Fruit fly (Drosophila melanogaster) whole organism, embryonic: ENCODE measurements around the gene CAHbeta.

Experiments
- Adf1 ChIP-seq: fragments of 200-800 bp; sonication (Bioruptor generic); IDR thresholded peaks from 2 replicates; pipeline ENCODE4 v1.3.6; 2022; ENCODE audit warnings: missing biosample characterization, missing genetic modification characterization
- Atf-2 ChIP-seq: fragments of 200-800 bp; sonication (Bioruptor generic); optimal IDR thresholded peaks from 2 replicates; lab custom pipeline; 2016; ENCODE audit warnings: missing biosample characterization, missing genetic modification characterization
- Atf3 ChIP-seq: fragments of 200-800 bp; sonication (Bioruptor generic); optimal IDR thresholded peaks from 3 replicates; lab custom pipeline; 2016; ENCODE audit warnings: missing biosample characterization, missing genetic modification characterization
- C15 ChIP-seq: fragments of 200-800 bp; sonication (Bioruptor generic); IDR thresholded peaks from 3 replicates; pipeline ENCODE4 v1.3.6; 2022; ENCODE audit warnings: missing biosample characterization, missing genetic modification characterization
- CG10274 ChIP-seq: fragments of 200-800 bp; sonication (Bioruptor generic); optimal IDR thresholded peaks from 3 replicates; lab custom pipeline; 2017; ENCODE audit warnings: missing biosample characterization, mild to moderate bottlenecking, missing genetic modification characterization
- CG11085 ChIP-seq: fragments of 200-800 bp; sonication (Bioruptor generic); IDR thresholded peaks from 2 replicates; pipeline ENCODE4 v1.3.6; 2022; ENCODE audit warnings: missing biosample characterization, missing genetic modification characterization
- CG11504 ChIP-seq: fragments of 200-800 bp; sonication (Bioruptor generic); optimal IDR thresholded peaks from 3 replicates; lab custom pipeline; 2019; ENCODE audit warnings: missing biosample characterization, mild to moderate bottlenecking, missing genetic modification characterization, moderate library complexity
- CG11695 ChIP-seq: fragments of 200-800 bp; sonication (Bioruptor generic); IDR thresholded peaks from 3 replicates; pipeline ENCODE4 v1.3.6; 2022; ENCODE audit warnings: missing biosample characterization, missing genetic modification characterization
- CG12391 ChIP-seq: fragments of 200-800 bp; sonication (Bioruptor generic); optimal IDR thresholded peaks from 3 replicates; lab custom pipeline; 2018; ENCODE audit warnings: missing biosample characterization, mild to moderate bottlenecking, missing genetic modification characterization, moderate library complexity
- CG12659 ChIP-seq: fragments of 200-800 bp; sonication (Bioruptor generic); optimal IDR thresholded peaks from 3 replicates; lab custom pipeline; 2017; ENCODE audit warnings: mild to moderate bottlenecking, missing biosample characterization, missing genetic modification reagents, missing genetic modification characterization
- CG14710 ChIP-seq: fragments of 200-800 bp; sonication (Bioruptor generic); optimal IDR thresholded peaks from 3 replicates; lab custom pipeline; 2019; ENCODE audit warnings: missing biosample characterization, mild to moderate bottlenecking, missing genetic modification characterization, moderate library complexity
- CG1602 ChIP-seq: fragments of 200-800 bp; sonication (Bioruptor generic); optimal IDR thresholded peaks from 3 replicates; lab custom pipeline; 2016; ENCODE audit warnings: missing biosample characterization, missing genetic modification characterization
- CG17385 ChIP-seq: fragments of 200-800 bp; sonication (Bioruptor generic); optimal IDR thresholded peaks from 3 replicates; lab custom pipeline; 2018; ENCODE audit warnings: missing biosample characterization, mild to moderate bottlenecking, missing genetic modification characterization
- CG18262 ChIP-seq: fragments of 200-800 bp; optimal IDR thresholded peaks from 3 replicates; lab custom pipeline; 2019; ENCODE audit warnings: missing biosample characterization, mild to moderate bottlenecking, missing genetic modification characterization, moderate library complexity
- CG3163 ChIP-seq: fragments of 200-800 bp; sonication (Bioruptor generic); optimal IDR thresholded peaks from 3 replicates; lab custom pipeline; 2016; ENCODE audit warnings: missing biosample characterization, missing genetic modification characterization
- CG33557 ChIP-seq: fragments of 200-800 bp; sonication (Bioruptor generic); optimal IDR thresholded peaks from 2 replicates; lab custom pipeline; 2019; ENCODE audit warnings: missing biosample characterization, mild to moderate bottlenecking, missing genetic modification characterization, moderate library complexity
- CG34376 ChIP-seq: fragments of 200-800 bp; sonication (Bioruptor generic); optimal IDR thresholded peaks from 2 replicates; lab custom pipeline; 2018; ENCODE audit warnings: missing biosample characterization, mild to moderate bottlenecking, missing genetic modification characterization
- CG4360 ChIP-seq: fragments of 200-800 bp; sonication (Bioruptor generic); IDR thresholded peaks from 2 replicates; pipeline ENCODE4 v1.3.6; 2022; ENCODE audit warnings: missing biosample characterization, missing genetic modification characterization
- CG6175 ChIP-seq: fragments of 200-800 bp; sonication (Bioruptor generic); IDR thresholded peaks from 3 replicates; pipeline ENCODE4 v1.3.6; 2022; ENCODE audit warnings: missing biosample characterization, missing genetic modification characterization
- CG7963 ChIP-seq: fragments of 200-800 bp; sonication (Bioruptor generic); IDR thresholded peaks from 3 replicates; pipeline ENCODE4 v1.3.6; 2022; ENCODE audit warnings: missing biosample characterization, missing genetic modification characterization; ENCODE audit not compliant: partially characterized antibody
- CG9215 ChIP-seq: fragments of 200-800 bp; sonication (Bioruptor generic); IDR thresholded peaks from 2 replicates; pipeline ENCODE4 v1.3.6; 2022; ENCODE audit warnings: missing biosample characterization, missing genetic modification characterization
- CG9609 ChIP-seq: fragments of 200-800 bp; sonication (Bioruptor generic); optimal IDR thresholded peaks from 3 replicates; lab custom pipeline; 2016; ENCODE audit warnings: missing biosample characterization, missing genetic modification characterization
- CG9727 ChIP-seq: fragments of 200-800 bp; sonication (Bioruptor generic); optimal IDR thresholded peaks from 3 replicates; lab custom pipeline; 2017; ENCODE audit warnings: missing biosample characterization, mild to moderate bottlenecking, missing genetic modification characterization
- Chrac-16 ChIP-seq: fragments of 200-800 bp; sonication (Bioruptor generic); optimal IDR thresholded peaks from 3 replicates; lab custom pipeline; 2016; ENCODE audit warnings: missing biosample characterization, missing genetic modification characterization
- CrebB ChIP-seq: fragments of 200-800 bp; sonication (Bioruptor generic); optimal IDR thresholded peaks from 3 replicates; lab custom pipeline; 2018; ENCODE audit warnings: missing biosample characterization, mild to moderate bottlenecking, missing genetic modification characterization
- Doc3 ChIP-seq: fragments of 200-800 bp; sonication (Bioruptor generic); IDR thresholded peaks from 3 replicates; pipeline ENCODE4 v1.3.6; 2022; ENCODE audit warnings: missing biosample characterization, missing genetic modification characterization; ENCODE audit not compliant: partially characterized antibody
- Dp ChIP-seq: fragments of 200-800 bp; sonication (Bioruptor generic); optimal IDR thresholded peaks from 2 replicates; lab custom pipeline; 2018; ENCODE audit warnings: missing biosample characterization, mild to moderate bottlenecking, missing genetic modification characterization, moderate library complexity
- Dref ChIP-seq: fragments of 200-800 bp; sonication (Bioruptor generic); IDR thresholded peaks from 2 replicates; pipeline ENCODE4 v1.3.6; 2022; ENCODE audit warnings: missing biosample characterization, missing genetic modification characterization
- HLH4C ChIP-seq: fragments of 200-800 bp; sonication (Bioruptor generic); IDR thresholded peaks from 3 replicates; pipeline ENCODE4 v1.3.6; 2022; ENCODE audit warnings: missing biosample characterization, missing genetic modification characterization; ENCODE audit not compliant: partially characterized antibody
- Hmx ChIP-seq: fragments of 200-800 bp; sonication (Bioruptor generic); optimal IDR thresholded peaks from 2 replicates; lab custom pipeline; 2016; ENCODE audit warnings: missing biosample characterization, missing genetic modification characterization
- Lim3 ChIP-seq: fragments of 200-800 bp; sonication (Bioruptor generic); IDR thresholded peaks from 2 replicates; pipeline ENCODE4 v1.3.6; 2022; ENCODE audit warnings: missing biosample characterization, missing genetic modification characterization
- Med ChIP-seq: fragments of 200-800 bp; sonication (Bioruptor generic); peaks from one replicate; lab custom pipeline; 2016; ENCODE audit warnings: missing biosample characterization, missing genetic modification characterization, mild to moderate bottlenecking, inconsistent platforms, moderate library complexity
- Mes4 ChIP-seq: fragments of 200-800 bp; sonication (Bioruptor generic); optimal IDR thresholded peaks from 2 replicates; lab custom pipeline; 2016; ENCODE audit warnings: missing biosample characterization, missing genetic modification characterization
- NFAT ChIP-seq: fragments of 200-800 bp; sonication (Bioruptor generic); IDR thresholded peaks from 2 replicates; pipeline ENCODE4 v1.3.6; 2022; ENCODE audit warnings: missing biosample characterization, missing genetic modification characterization
- Nf-YB ChIP-seq: fragments of 200-800 bp; sonication (Bioruptor generic); optimal IDR thresholded peaks from 3 replicates; lab custom pipeline; 2019; ENCODE audit warnings: missing biosample characterization, mild to moderate bottlenecking, missing genetic modification characterization, moderate library complexity
- Rfx ChIP-seq: fragments of 200-800 bp; sonication (Bioruptor generic); IDR thresholded peaks from 2 replicates; pipeline ENCODE4 v1.3.6; 2022; ENCODE audit warnings: missing biosample characterization, missing genetic modification characterization
- Ssrp ChIP-seq: fragments of 200-800 bp; sonication (Bioruptor generic); optimal IDR thresholded peaks from 2 replicates; lab custom pipeline; 2018; ENCODE audit warnings: missing biosample characterization, mild to moderate bottlenecking, missing genetic modification characterization, moderate library complexity
- da ChIP-seq: fragments of 200-800 bp; sonication (Bioruptor generic); optimal IDR thresholded peaks from 2 replicates; lab custom pipeline; 2016; ENCODE audit warnings: missing biosample characterization, missing genetic modification characterization
- danr ChIP-seq: fragments of 200-800 bp; sonication (Bioruptor generic); IDR thresholded peaks from 2 replicates; pipeline ENCODE4 v1.3.6; 2022; ENCODE audit warnings: missing biosample characterization, missing genetic modification characterization
- disco-r ChIP-seq: fragments of 200-800 bp; sonication (Bioruptor generic); optimal IDR thresholded peaks from 2 replicates; lab custom pipeline; 2016; ENCODE audit warnings: missing biosample characterization, missing genetic modification characterization
- dm ChIP-seq: fragments of 200-800 bp; sonication (Bioruptor generic); optimal IDR thresholded peaks from 3 replicates; lab custom pipeline; 2016; ENCODE audit warnings: missing biosample characterization, missing genetic modification characterization
- emc ChIP-seq: fragments of 200-800 bp; sonication (Bioruptor generic); optimal IDR thresholded peaks from 2 replicates; lab custom pipeline; 2016; ENCODE audit warnings: missing biosample characterization, missing genetic modification characterization
- fu2 ChIP-seq: fragments of 200-800 bp; sonication (Bioruptor generic); optimal IDR thresholded peaks from 2 replicates; lab custom pipeline; 2016; ENCODE audit warnings: missing biosample characterization, missing genetic modification characterization
- hth ChIP-seq: fragments of >200 bp; optimal IDR thresholded peaks from 2 replicates; lab custom pipeline; 2017; ENCODE audit warnings: inconsistent platforms
- luna ChIP-seq: fragments of 200-800 bp; sonication (Bioruptor generic); optimal IDR thresholded peaks from 2 replicates; lab custom pipeline; 2016; ENCODE audit warnings: missing biosample characterization, missing genetic modification characterization
- mam ChIP-seq: fragments of 200-800 bp; sonication (Bioruptor generic); optimal IDR thresholded peaks from 3 replicates; lab custom pipeline; 2016; ENCODE audit warnings: missing biosample characterization, missing genetic modification characterization
- nom ChIP-seq: fragments of 200-800 bp; sonication (Bioruptor generic); optimal IDR thresholded peaks from 2 replicates; lab custom pipeline; 2017; ENCODE audit warnings: missing biosample characterization, missing genetic modification characterization, mild to moderate bottlenecking, moderate library complexity, missing genetic modification reagents
- pum ChIP-seq: fragments of 200-800 bp; sonication (Bioruptor generic); optimal IDR thresholded peaks from 2 replicates; lab custom pipeline; 2016; ENCODE audit warnings: missing biosample characterization, missing genetic modification characterization
- sima ChIP-seq: fragments of 200-800 bp; sonication (Bioruptor generic); optimal IDR thresholded peaks from 2 replicates; lab custom pipeline; 2016; ENCODE audit warnings: missing biosample characterization, missing genetic modification characterization
- sna ChIP-seq: fragments of 200-800 bp; sonication (Bioruptor generic); IDR thresholded peaks from 2 replicates; pipeline ENCODE4 v1.3.6; 2022; ENCODE audit warnings: missing biosample characterization, missing genetic modification characterization; ENCODE audit not compliant: partially characterized antibody
- sr ChIP-seq: fragments of 200-800 bp; sonication (Bioruptor generic); IDR thresholded peaks from 3 replicates; pipeline ENCODE4 v1.3.6; 2022; ENCODE audit warnings: missing biosample characterization, missing genetic modification characterization
- vnd ChIP-seq: fragments of 200-800 bp; sonication (Bioruptor generic); IDR thresholded peaks from 3 replicates; pipeline ENCODE4 v1.3.6; 2022; ENCODE audit warnings: missing biosample characterization, missing genetic modification characterization; ENCODE audit not compliant: partially characterized antibody

CAHbeta gene

DNA sequence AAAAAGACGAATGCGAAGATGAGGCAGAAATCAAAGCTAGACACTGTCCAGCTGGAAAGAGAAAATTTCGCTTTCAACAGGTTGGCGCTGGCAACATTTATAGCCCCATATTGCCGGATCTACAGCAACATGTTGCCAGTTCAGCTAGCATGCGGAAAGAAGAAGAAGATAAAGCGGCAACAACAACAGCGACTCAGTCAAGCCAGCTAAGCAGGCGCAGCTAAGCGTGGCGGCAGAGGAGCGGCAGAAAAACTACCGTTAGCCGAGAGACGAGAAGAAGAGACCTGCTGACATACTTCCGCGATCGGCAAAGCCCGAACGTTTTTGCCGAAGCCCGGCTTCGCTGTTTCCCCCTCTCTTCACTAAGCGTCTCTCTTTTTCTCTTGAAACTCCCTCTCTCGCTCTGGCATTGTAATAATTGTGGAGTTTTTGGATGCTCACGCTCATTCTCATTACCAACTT is 25.3 kb upstream of the CAHbeta start (continued):
- TF ChIP-seq CG33557 (GFP tag; lab: Kevin White, UChicago) (no peak), mam (no peak), Dref (GFP tag; lab: Robert Waterston, UW) (no peak), CG34376 (no peak), emc (no peak), CG18262 (tag; lab: Kevin White, UChicago) (no peak), CG11085 (GFP tag; lab: Robert Waterston, UW) (no peak), Atf3 (GFP tag; lab: Kevin White, UChicago) (no peak), CG1602 (GFP tag; lab: Kevin White, UChicago) (no peak), Nf-YB (GFP tag; lab: Kevin White, UChicago) (no peak), CG4360 (GFP tag; lab: Robert Waterston, UW) (peak; percentile 98), CG10274 (GFP tag; lab: Kevin White, UChicago) (no peak), NFAT (no peak), CG11504 (tag; lab: Kevin White, UChicago) (peak; percentile 99), Mes4 (GFP tag; lab: Kevin White, UChicago) (no peak), CG12391 (tag; lab: Kevin White, UChicago) (no peak), sr (GFP tag; lab: Robert Waterston, UW) (no peak), sima (GFP tag; lab: Kevin White, UChicago) (no peak), dm (GFP tag; lab: Kevin White, UChicago) (no peak), CG12659 (no peak), Hmx (GFP tag; lab: Kevin White, UChicago) (no peak), CrebB (tag; lab: Kevin White, UChicago) (no peak), CG6175 (peak; percentile 66; the same call in 1 of the 3 replicates), HLH4C (GFP tag; lab: Robert Waterston, UW) (no peak), vnd (GFP tag; lab: Robert Waterston, UW) (no peak), CG7963 (no peak), nom (GFP tag; lab: Kevin White, UChicago) (no peak), Chrac-16 (GFP tag; lab: Kevin White, UChicago) (no peak), Med (GFP tag; lab: Kevin White, UChicago) (peak; percentile 32), Dp (GFP tag; lab: Kevin White, UChicago) (no peak), Rfx (no peak), hth (lab: Kevin White, UChicago) (no peak), Atf-2 (no peak), Lim3 (no peak), fu2 (no peak), Doc3 (GFP tag; lab: Robert Waterston, UW) (no peak), CG9727 (GFP tag; lab: Kevin White, UChicago) (no peak), CG9215 (GFP tag; lab: Robert Waterston, UW) (no peak), CG3163 (GFP tag; lab: Kevin White, UChicago) (peak; percentile 33), danr (GFP tag; lab: Robert Waterston, UW) (no peak), CG17385 (GFP tag; lab: Kevin White, UChicago) (peak; percentile 87), sna (no peak), disco-r (GFP tag; lab: Kevin White, UChicago) (no peak), CG11695 (GFP tag; lab: Robert Waterston, UW) (no peak), C15 (GFP tag; lab: Robert Waterston, UW) (no peak), da (GFP tag; lab: Kevin White, UChicago) (no peak), Adf1 (GFP tag; lab: Robert Waterston, UW) (peak; percentile 88), CG9609 (GFP tag; lab: Kevin White, UChicago) (no peak), CG14710 (tag; lab: Kevin White, UChicago) (no peak), pum (GFP tag; lab: Kevin White, UChicago) (no peak), Ssrp (tag; lab: Kevin White, UChicago) (no peak), luna (GFP tag; lab: Kevin White, UChicago) (no peak)
